Fruit fly (Drosophila melanogaster) whole organism, embryonic: ENCODE results near the gene Nmt.
A peak's percentile ranks its signal among the peaks of the same experiment; 100 is the strongest.

Source experiments
- Abd-B ChIP-seq: fragments of 200-800 bp; sonication (Bioruptor generic); optimal IDR thresholded peaks from 2 replicates; lab custom pipeline; 2018; ENCODE audit warnings: missing biosample characterization, mild to moderate bottlenecking, missing genetic modification characterization, moderate library complexity
- Atf-2 ChIP-seq: fragments of 200-800 bp; sonication (Bioruptor generic); optimal IDR thresholded peaks from 2 replicates; lab custom pipeline; 2016; ENCODE audit warnings: missing biosample characterization, missing genetic modification characterization
- B-H2 ChIP-seq: fragments of 200-800 bp; sonication (Bioruptor generic); optimal IDR thresholded peaks from 2 replicates; lab custom pipeline; 2018; ENCODE audit warnings: missing biosample characterization, mild to moderate bottlenecking, missing genetic modification characterization
- Blimp-1 ChIP-seq: fragments of 200-800 bp; sonication (Bioruptor generic); optimal IDR thresholded peaks from 3 replicates; lab custom pipeline; 2018; ENCODE audit warnings: missing biosample characterization, missing genetic modification characterization, mild to moderate bottlenecking, moderate library complexity, missing genetic modification reagents
- C15 ChIP-seq: fragments of 200-800 bp; sonication (Bioruptor generic); IDR thresholded peaks from 3 replicates; pipeline ENCODE4 v1.3.6; 2022; ENCODE audit warnings: missing biosample characterization, missing genetic modification characterization
- CG10462 ChIP-seq: fragments of 200-800 bp; sonication (Bioruptor generic); optimal IDR thresholded peaks from 2 replicates; lab custom pipeline; 2016; ENCODE audit warnings: missing biosample characterization, missing genetic modification characterization
- CG11093 ChIP-seq: fragments of 200-800 bp; sonication (Bioruptor generic); IDR thresholded peaks from 3 replicates; pipeline ENCODE4 v1.3.6; 2022; ENCODE audit warnings: missing biosample characterization, missing genetic modification characterization
- CG11398 ChIP-seq: fragments of 200-800 bp; sonication (Bioruptor generic); optimal IDR thresholded peaks from 2 replicates; lab custom pipeline; 2016; ENCODE audit warnings: missing biosample characterization, missing genetic modification characterization
- CG12104 ChIP-seq: fragments of 200-800 bp; sonication (Bioruptor generic); optimal IDR thresholded peaks from 3 replicates; lab custom pipeline; 2016; ENCODE audit warnings: missing biosample characterization, missing genetic modification characterization
- CG15073 ChIP-seq: fragments of 200-800 bp; sonication (Bioruptor generic); optimal IDR thresholded peaks from 2 replicates; lab custom pipeline; 2016; ENCODE audit warnings: missing biosample characterization, missing genetic modification characterization
- CG15479 ChIP-seq: fragments of 200-800 bp; sonication (Bioruptor generic); optimal IDR thresholded peaks from 3 replicates; lab custom pipeline; 2019; ENCODE audit warnings: missing biosample characterization, mild to moderate bottlenecking, missing genetic modification characterization, moderate library complexity
- CG16863 ChIP-seq: fragments of 200-800 bp; sonication (Bioruptor generic); optimal IDR thresholded peaks from 3 replicates; lab custom pipeline; 2016; ENCODE audit warnings: missing biosample characterization, missing genetic modification characterization
- CG17359 ChIP-seq: fragments of 200-800 bp; sonication (Bioruptor generic); optimal IDR thresholded peaks from 3 replicates; lab custom pipeline; 2018; ENCODE audit warnings: missing biosample characterization, mild to moderate bottlenecking, missing genetic modification characterization, moderate library complexity
- CG17829 ChIP-seq: fragments of 200-800 bp; optimal IDR thresholded peaks from 2 replicates; lab custom pipeline; 2019; ENCODE audit warnings: missing biosample characterization, mild to moderate bottlenecking, missing genetic modification characterization, moderate library complexity
- CG1832 ChIP-seq: fragments of 200-800 bp; sonication (Bioruptor generic); optimal IDR thresholded peaks from 2 replicates; lab custom pipeline; 2017; ENCODE audit warnings: missing biosample characterization, mild to moderate bottlenecking, missing genetic modification characterization, inconsistent platforms
- CG2120 ChIP-seq: fragments of 200-800 bp; sonication (Bioruptor generic); optimal IDR thresholded peaks from 3 replicates; lab custom pipeline; 2016; ENCODE audit warnings: missing biosample characterization, missing genetic modification characterization
- CG43689 ChIP-seq: fragments of 200-800 bp; sonication (Bioruptor generic); IDR thresholded peaks from 2 replicates; pipeline ENCODE4 v1.3.6; 2022; ENCODE audit warnings: missing biosample characterization, missing genetic modification characterization
- CG4424 ChIP-seq: fragments of 200-800 bp; sonication (Bioruptor generic); optimal IDR thresholded peaks from 3 replicates; lab custom pipeline; 2016; ENCODE audit warnings: missing biosample characterization, missing genetic modification characterization
- CG4730 ChIP-seq: fragments of 200-800 bp; sonication (Bioruptor generic); IDR thresholded peaks from 2 replicates; pipeline ENCODE4 v1.3.6; 2022; ENCODE audit warnings: missing biosample characterization, missing genetic modification characterization
- CG4820 ChIP-seq: fragments of 200-800 bp; sonication (Bioruptor generic); optimal IDR thresholded peaks from 3 replicates; lab custom pipeline; 2016; ENCODE audit warnings: missing biosample characterization, missing genetic modification characterization
- CG6854 ChIP-seq: fragments of 200-800 bp; sonication (Bioruptor generic); optimal IDR thresholded peaks from 3 replicates; lab custom pipeline; 2017; ENCODE audit warnings: missing biosample characterization, mild to moderate bottlenecking, missing genetic modification characterization
- CG8359 ChIP-seq: fragments of 200-800 bp; sonication (Bioruptor generic); optimal IDR thresholded peaks from 2 replicates; lab custom pipeline; 2017; ENCODE audit warnings: missing biosample characterization, mild to moderate bottlenecking, missing genetic modification characterization, borderline replicate concordance
- CG9727 ChIP-seq: fragments of 200-800 bp; sonication (Bioruptor generic); optimal IDR thresholded peaks from 3 replicates; lab custom pipeline; 2017; ENCODE audit warnings: missing biosample characterization, mild to moderate bottlenecking, missing genetic modification characterization
- CG9797 ChIP-seq: fragments of 200-800 bp; sonication (Bioruptor generic); optimal IDR thresholded peaks from 3 replicates; lab custom pipeline; 2018; ENCODE audit warnings: missing biosample characterization, mild to moderate bottlenecking, missing genetic modification characterization
- CG9817 ChIP-seq: fragments of 200-800 bp; sonication (Bioruptor generic); optimal IDR thresholded peaks from 2 replicates; lab custom pipeline; 2018; ENCODE audit warnings: missing biosample characterization, mild to moderate bottlenecking, missing genetic modification characterization, moderate library complexity
- Dp ChIP-seq: fragments of 200-800 bp; sonication (Bioruptor generic); optimal IDR thresholded peaks from 2 replicates; lab custom pipeline; 2018; ENCODE audit warnings: missing biosample characterization, mild to moderate bottlenecking, missing genetic modification characterization, moderate library complexity
- Dref ChIP-seq: fragments of 200-800 bp; sonication (Bioruptor generic); IDR thresholded peaks from 2 replicates; pipeline ENCODE4 v1.3.6; 2022; ENCODE audit warnings: missing biosample characterization, missing genetic modification characterization
- Hand ChIP-seq: fragments of 200-800 bp; sonication (Bioruptor generic); optimal IDR thresholded peaks from 2 replicates; lab custom pipeline; 2017; ENCODE audit warnings: mild to moderate bottlenecking, missing biosample characterization, missing genetic modification reagents, missing genetic modification characterization
- Hmr ChIP-seq: fragments of 200-800 bp; sonication (Bioruptor generic); optimal IDR thresholded peaks from 3 replicates; lab custom pipeline; 2017; ENCODE audit warnings: mild to moderate bottlenecking, missing biosample characterization, missing genetic modification reagents, missing genetic modification characterization
- Hr39 ChIP-seq: fragments of >200 bp; optimal IDR thresholded peaks from 2 replicates; lab custom pipeline; 2017
- Lim3 ChIP-seq: fragments of 200-800 bp; sonication (Bioruptor generic); IDR thresholded peaks from 2 replicates; pipeline ENCODE4 v1.3.6; 2022; ENCODE audit warnings: missing biosample characterization, missing genetic modification characterization
- PHDP ChIP-seq: fragments of 200-800 bp; sonication (Bioruptor generic); optimal IDR thresholded peaks from 3 replicates; lab custom pipeline; 2018; ENCODE audit warnings: missing biosample characterization, mild to moderate bottlenecking, missing genetic modification characterization, moderate library complexity
- Pdp1 ChIP-seq, 2 experiments: fragments of 200-800 bp; sonication (Bioruptor generic); optimal IDR thresholded peaks; 3 replicates each; lab custom pipeline; 2016; ENCODE audit warnings: missing biosample characterization in 2 of 2, missing genetic modification characterization in 2 of 2, mild to moderate bottlenecking in 1 of 2, moderate library complexity in 1 of 2
- Xrp1 ChIP-seq: fragments of 200-800 bp; sonication (Bioruptor generic); IDR thresholded peaks from 2 replicates; pipeline ENCODE4 v1.3.6; 2022; ENCODE audit warnings: missing biosample characterization, missing genetic modification characterization
- ase ChIP-seq: fragments of 200-800 bp; sonication (Bioruptor generic); IDR thresholded peaks from 3 replicates; pipeline ENCODE4 v1.3.6; 2022; ENCODE audit warnings: missing biosample characterization, missing genetic modification characterization
- bowl ChIP-seq: fragments of 200-800 bp; sonication (Bioruptor generic); IDR thresholded peaks from 2 replicates; pipeline ENCODE4 v1.3.6; 2022; ENCODE audit warnings: missing biosample characterization, missing genetic modification characterization
- her ChIP-seq: fragments of 200-800 bp; sonication (Bioruptor generic); optimal IDR thresholded peaks from 2 replicates; lab custom pipeline; 2016; ENCODE audit warnings: missing biosample characterization, missing genetic modification characterization
- ind ChIP-seq: fragments of 200-800 bp; sonication (Bioruptor generic); optimal IDR thresholded peaks from 3 replicates; lab custom pipeline; 2016; ENCODE audit warnings: missing biosample characterization, missing genetic modification characterization
- lab ChIP-seq: fragments of 200-800 bp; sonication (Bioruptor generic); optimal IDR thresholded peaks from 3 replicates; lab custom pipeline; 2017; ENCODE audit warnings: missing biosample characterization, missing genetic modification characterization, mild to moderate bottlenecking, moderate library complexity, missing genetic modification reagents
- lola ChIP-seq, 3 experiments: fragments of >200 bp in 2 of 3; fragments of 200-800 bp in 1 of 3; sonication (Bioruptor generic) in 1 of 3; optimal IDR thresholded peaks; 2 replicates each; lab custom pipeline; 2017 to 2019; ENCODE audit warnings: missing biosample characterization in 3 of 3, missing genetic modification characterization in 3 of 3, mild to moderate bottlenecking in 1 of 3, moderate library complexity in 1 of 3
- nerfin-1 ChIP-seq: fragments of 200-800 bp; sonication (Bioruptor generic); optimal IDR thresholded peaks from 3 replicates; lab custom pipeline; 2019; ENCODE audit warnings: missing biosample characterization, mild to moderate bottlenecking, missing genetic modification characterization, moderate library complexity
- onecut ChIP-seq: fragments of 200-800 bp; sonication (Bioruptor generic); IDR thresholded peaks from 2 replicates; pipeline ENCODE4 v1.3.6; 2022; ENCODE audit warnings: missing biosample characterization, missing genetic modification characterization
- pros ChIP-seq: fragments of 200-800 bp; sonication (Bioruptor generic); optimal IDR thresholded peaks from 3 replicates; lab custom pipeline; 2019; ENCODE audit warnings: missing biosample characterization, mild to moderate bottlenecking, missing genetic modification characterization, moderate library complexity
- sob ChIP-seq: fragments of 200-800 bp; sonication (Bioruptor generic); IDR thresholded peaks from 2 replicates; pipeline ENCODE4 v1.3.6; 2022; ENCODE audit warnings: missing biosample characterization, missing genetic modification characterization
- sqz ChIP-seq: fragments of 200-800 bp; sonication (Bioruptor generic); optimal IDR thresholded peaks from 3 replicates; lab custom pipeline; 2018; ENCODE audit warnings: missing biosample characterization, mild to moderate bottlenecking, missing genetic modification characterization
- ssp ChIP-seq: fragments of 200-800 bp; sonication (Bioruptor generic); IDR thresholded peaks from 2 replicates; pipeline ENCODE4 v1.3.6; 2022; ENCODE audit warnings: missing biosample characterization, missing genetic modification characterization
- tll ChIP-seq, 2 experiments: fragments of 200-800 bp in 1 of 2; fragments of >200 bp in 1 of 2; sonication (Bioruptor generic) in 1 of 2; optimal IDR thresholded peaks; 2 replicates each; lab custom pipeline; 2017 to 2019; ENCODE audit warnings: missing biosample characterization in 2 of 2, missing genetic modification characterization in 2 of 2, mild to moderate bottlenecking in 1 of 2, moderate library complexity in 1 of 2
- trh ChIP-seq: fragments of 200-800 bp; sonication (Bioruptor generic); optimal IDR thresholded peaks from 2 replicates; lab custom pipeline; 2016; ENCODE audit warnings: missing biosample characterization, missing genetic modification characterization
- ttk ChIP-seq: fragments of 200-800 bp; sonication (Bioruptor generic); IDR thresholded peaks from 2 replicates; pipeline ENCODE4 v2.1.2; 2022; ENCODE audit warnings: missing biosample characterization, missing genetic modification characterization
- vnd ChIP-seq: fragments of 200-800 bp; sonication (Bioruptor generic); IDR thresholded peaks from 3 replicates; pipeline ENCODE4 v1.3.6; 2022; ENCODE audit warnings: missing biosample characterization, missing genetic modification characterization; ENCODE audit not compliant: partially characterized antibody

The Nmt gene

dm6 chr3L:8137448-8137906 lies 40.8 kb downstream of the Nmt start, which contains the start of the genes Setx and mus301 (continued):
- TF ChIP-seq CG11093 (GFP tag; lab: Robert Waterston, UW) = peak; percentile 48; the same call in 1 of the 3 replicates
- TF ChIP-seq CG17829 = no peak
- peak; percentile 89 for TF ChIP-seq Abd-B (GFP tag; lab: Kevin White, UChicago)
- no peak for TF ChIP-seq Blimp-1 (GFP tag; lab: Kevin White, UChicago)
- peak; percentile 92 for TF ChIP-seq sob (GFP tag; lab: Robert Waterston, UW)
- no peak for TF ChIP-seq CG6854 (GFP tag; lab: Kevin White, UChicago)
- TF ChIP-seq lab = no peak
- TF ChIP-seq CG9817 = peak; percentile 86
- TF ChIP-seq ttk (GFP tag; lab: Robert Waterston, UW) = peak; percentile 54; the same call in 1 of the 2 replicates
- TF ChIP-seq CG15073 (GFP tag; lab: Kevin White, UChicago) = peak; percentile 20
- peak; percentile 62 for TF ChIP-seq nerfin-1 (tag; lab: Kevin White, UChicago)
- TF ChIP-seq CG17359 (tag; lab: Kevin White, UChicago) = no peak
- TF ChIP-seq vnd (GFP tag; lab: Robert Waterston, UW) = no peak
- peak; percentile 69 for TF ChIP-seq CG10462 (GFP tag; lab: Kevin White, UChicago)
- peak in 1 of 3 experiments; percentile 74 for TF ChIP-seq lola (GFP tag; optimal IDR thresholded peaks at IDR 0.05; lab: Kevin White, UChicago)
- TF ChIP-seq PHDP = no peak
- peak; percentile 36; the same call in 1 of the 2 replicates for TF ChIP-seq CG4730
- peak; percentile 82 to 88 for TF ChIP-seq Pdp1 (GFP tag; optimal IDR thresholded peaks at IDR 0.05; lab: Kevin White, UChicago)
- peak; percentile 85 for TF ChIP-seq CG4424 (GFP tag; lab: Kevin White, UChicago)
- no peak for TF ChIP-seq Hand
- TF ChIP-seq CG4820 = peak; percentile 80
- TF ChIP-seq C15 (GFP tag; lab: Robert Waterston, UW) = 0 out of 3 replicates have a peak, but pooled peaks have one; percentile 28
- peak; percentile 66 for TF ChIP-seq CG12104 (GFP tag; lab: Kevin White, UChicago)
- TF ChIP-seq Dp (GFP tag; lab: Kevin White, UChicago) = peak; percentile 85
- TF ChIP-seq Lim3 (GFP tag; lab: Robert Waterston, UW) = no peak
- peak; percentile 92 for TF ChIP-seq Hmr (GFP tag; lab: Kevin White, UChicago)
- peak; percentile 75 for TF ChIP-seq B-H2 (GFP tag; lab: Kevin White, UChicago)
- peak; percentile 76 for TF ChIP-seq CG9797 (GFP tag; lab: Kevin White, UChicago)
- TF ChIP-seq CG16863 (GFP tag; lab: Kevin White, UChicago) = peak; percentile 68
- no peak for TF ChIP-seq Hr39
- peak in 1 of 2 experiments; percentile 6 for TF ChIP-seq tll (GFP tag; optimal IDR thresholded peaks at IDR 0.05; lab: Kevin White, UChicago)
- TF ChIP-seq ind (GFP tag; lab: Kevin White, UChicago) = peak; percentile 81
- TF ChIP-seq ssp (GFP tag; lab: Robert Waterston, UW) = peak; percentile 72
- peak; percentile 20 for TF ChIP-seq CG15479 (GFP tag; lab: Kevin White, UChicago)
- no peak for TF ChIP-seq CG43689 (GFP tag; lab: Robert Waterston, UW)
- TF ChIP-seq CG2120 (GFP tag; lab: Kevin White, UChicago) = peak; percentile 94
- TF ChIP-seq bowl = no peak
- TF ChIP-seq CG1832 = no peak
- no peak; the same call in 1 of the 2 replicates for TF ChIP-seq onecut (GFP tag; lab: Robert Waterston, UW)
- peak; percentile 69 for TF ChIP-seq trh
- no peak for TF ChIP-seq CG8359 (GFP tag; lab: Kevin White, UChicago)
- TF ChIP-seq sqz (GFP tag; lab: Kevin White, UChicago) = no peak
- peak; percentile 74 for TF ChIP-seq Atf-2 (GFP tag; lab: Kevin White, UChicago)
- peak; percentile 79 for TF ChIP-seq Xrp1 (GFP tag; lab: Robert Waterston, UW)
- peak; percentile 27 for TF ChIP-seq CG11398
- peak; percentile 48 for TF ChIP-seq Dref (GFP tag; lab: Robert Waterston, UW)
- TF ChIP-seq ase (GFP tag; lab: Robert Waterston, UW) = peak; percentile 46; the same call in 2 of the 3 replicates
- TF ChIP-seq pros (GFP tag; lab: Kevin White, UChicago) = no peak
- TF ChIP-seq CG9727 (GFP tag; lab: Kevin White, UChicago) = peak; percentile 82
- peak; percentile 36 for TF ChIP-seq her (GFP tag; lab: Kevin White, UChicago)
